ENCODE assay signal across 2 fruit fly cellular contexts in the genomic region with DNA sequence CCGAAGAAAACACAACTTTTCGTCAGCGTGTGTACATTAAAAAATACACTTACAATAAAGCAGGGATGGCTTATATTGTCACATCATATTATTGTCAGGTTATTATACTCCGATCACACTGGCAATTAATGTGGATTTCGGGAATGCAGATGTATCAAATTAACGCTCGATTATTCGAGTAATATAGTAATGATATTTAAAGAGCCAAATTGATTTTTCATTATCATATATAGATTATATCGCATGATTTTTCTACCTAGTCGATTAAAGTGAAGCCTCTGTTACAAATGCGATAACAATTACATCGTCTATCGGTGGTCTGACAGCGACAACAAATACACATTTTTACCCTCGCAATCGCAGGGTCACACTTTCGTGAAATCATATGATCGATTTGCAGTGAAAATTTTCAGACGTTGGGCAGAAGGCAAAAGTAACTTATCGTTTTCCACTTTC.
TF ChIP-seq lines count a peak whose summit lies in the region.

A gene (minus strand): TSS at position 62 of the 456 bp plus-strand sequence.
A gene (plus strand): TSS at position 366 of the 456 bp plus-strand sequence.

TF ChIP-seq in whole organism, adult, 20 proteins besides CTCF, POLR2A, EP300 and RAD21 (continued from another document):
- TF ChIP-seq CG1620 (GFP tag; optimal IDR thresholded peaks at IDR 0.05; lab: Kevin White, UChicago): peak; percentile 24
- TF ChIP-seq CG14711 (tag; optimal IDR thresholded peaks at IDR 0.05; lab: Kevin White, UChicago): peak; percentile 48
- peak; percentile 39 for TF ChIP-seq Clk (GFP tag; optimal IDR thresholded peaks at IDR 0.05; lab: Kevin White, UChicago)

TF ChIP-seq in whole organism, embryonic, 481 proteins besides CTCF, POLR2A, EP300 and RAD21 (continued from another document and continues in another):
- TF ChIP-seq gfzf (GFP tag; optimal IDR thresholded peaks at IDR 0.05; lab: Kevin White, UChicago): peak; percentile 68
- TF ChIP-seq dm (GFP tag; optimal IDR thresholded peaks at IDR 0.05; lab: Kevin White, UChicago): peak; percentile 16
- peak; percentile 63 for TF ChIP-seq Myb (GFP tag; optimal IDR thresholded peaks at IDR 0.05; lab: Kevin White, UChicago)
- peak; percentile 55; the same call in 1 of the 3 replicates for TF ChIP-seq CG6791 (GFP tag; IDR thresholded peaks at IDR 0.05; lab: Robert Waterston, UW; ENCODE audit: partially characterized antibody)
- no peak for TF ChIP-seq B-H1 (GFP tag; IDR thresholded peaks at IDR 0.05; lab: Robert Waterston, UW)
- TF ChIP-seq Dp (GFP tag; optimal IDR thresholded peaks at IDR 0.05; lab: Kevin White, UChicago): peak; percentile 32
- TF ChIP-seq pros (GFP tag; optimal IDR thresholded peaks at IDR 0.05; lab: Kevin White, UChicago): no peak
- peak; percentile 97 for TF ChIP-seq CG30020 (tag; optimal IDR thresholded peaks at IDR 0.05; lab: Kevin White, UChicago)
- TF ChIP-seq sug (tag; optimal IDR thresholded peaks at IDR 0.05; lab: Kevin White, UChicago): peak; percentile 63
- TF ChIP-seq sisA (GFP tag; IDR thresholded peaks at IDR 0.05; lab: Robert Waterston, UW): peak; percentile 31; the same call in 1 of the 2 replicates
- TF ChIP-seq CG11560 (tag; IDR thresholded peaks at IDR 0.05; lab: Robert Waterston, UW): peak; percentile 40; the same call in 2 of the 3 replicates
- peak; percentile 30; the same call in 1 of the 2 replicates for TF ChIP-seq nerfin-2 (GFP tag; IDR thresholded peaks at IDR 0.05; lab: Robert Waterston, UW; ENCODE audit: partially characterized antibody)
- peak in 1 of 2 experiments; percentile 33 for TF ChIP-seq tll (GFP tag; optimal IDR thresholded peaks at IDR 0.05; lab: Kevin White, UChicago)
- peak; percentile 16 to 21 for TF ChIP-seq dpn (GFP tag; optimal IDR thresholded peaks at IDR 0.05; lab: Kevin White, UChicago)
- TF ChIP-seq bigmax (GFP tag; optimal IDR thresholded peaks at IDR 0.05; lab: Kevin White, UChicago): no peak
- TF ChIP-seq gsb-n (tag; optimal IDR thresholded peaks at IDR 0.05; lab: Kevin White, UChicago): no peak
- peak in 1 of 2 experiments; percentile 90 for TF ChIP-seq Dfd (GFP tag; optimal IDR thresholded peaks at IDR 0.05; lab: Kevin White, UChicago)
- peak; percentile 54 for TF ChIP-seq CG8290 (GFP tag; optimal IDR thresholded peaks at IDR 0.05; lab: Kevin White, UChicago)
- TF ChIP-seq CG8290 (tag; optimal IDR thresholded peaks at IDR 0.05; lab: Kevin White, UChicago): peak in 1 of 2 experiments; percentile 28
- TF ChIP-seq danr (GFP tag; IDR thresholded peaks at IDR 0.05; lab: Robert Waterston, UW): no peak
- TF ChIP-seq Deaf1 (tag; optimal IDR thresholded peaks at IDR 0.05; lab: Kevin White, UChicago): peak; percentile 19
- peak; percentile 21 for TF ChIP-seq CG10979 (tag; optimal IDR thresholded peaks at IDR 0.05; lab: Kevin White, UChicago)
- TF ChIP-seq Ets97D (GFP tag; optimal IDR thresholded peaks at IDR 0.05; lab: Kevin White, UChicago): peak; percentile 77
- no peak for TF ChIP-seq Camta (GFP tag; optimal IDR thresholded peaks at IDR 0.05; lab: Kevin White, UChicago)
- TF ChIP-seq ind (GFP tag; optimal IDR thresholded peaks at IDR 0.05; lab: Kevin White, UChicago): peak; percentile 38
- peak; percentile 1 for TF ChIP-seq Fer1 (GFP tag; optimal IDR thresholded peaks at IDR 0.05; lab: Kevin White, UChicago)
- TF ChIP-seq Hsf (GFP tag; optimal IDR thresholded peaks at IDR 0.05; lab: Kevin White, UChicago): peak; percentile 38
- TF ChIP-seq B-H2 (GFP tag; optimal IDR thresholded peaks at IDR 0.05; lab: Kevin White, UChicago): no peak
- peak; percentile 51 for TF ChIP-seq CG2129 (GFP tag; IDR thresholded peaks at IDR 0.05; lab: Robert Waterston, UW; ENCODE audit: partially characterized antibody)
- TF ChIP-seq CG9727 (GFP tag; optimal IDR thresholded peaks at IDR 0.05; lab: Kevin White, UChicago): peak; percentile 60
- peak; percentile 39 for TF ChIP-seq tin (GFP tag; optimal IDR thresholded peaks at IDR 0.05; lab: Kevin White, UChicago)
- TF ChIP-seq PHDP (tag; optimal IDR thresholded peaks at IDR 0.05; lab: Kevin White, UChicago): no peak
- peak in 2 of 3 experiments; percentile 45 to 100 for TF ChIP-seq lola (GFP tag; optimal IDR thresholded peaks at IDR 0.05; lab: Kevin White, UChicago)
- peak; percentile 40; the same call in 1 of the 2 replicates for TF ChIP-seq CG32767 (GFP tag; IDR thresholded peaks at IDR 0.05; lab: Robert Waterston, UW)
- TF ChIP-seq nerfin-1 (tag; optimal IDR thresholded peaks at IDR 0.05; lab: Kevin White, UChicago): peak; percentile 15
- 0 out of 3 replicates have a peak, but pooled peaks have one; percentile 25 for TF ChIP-seq Aef1 (GFP tag; IDR thresholded peaks at IDR 0.05; lab: Robert Waterston, UW)
- peak; percentile 96 for TF ChIP-seq CG7928 (GFP tag; optimal IDR thresholded peaks at IDR 0.05; lab: Kevin White, UChicago)
- TF ChIP-seq CG10959 (GFP tag; IDR thresholded peaks at IDR 0.05; lab: Robert Waterston, UW): no peak
- TF ChIP-seq oc (tag; optimal IDR thresholded peaks at IDR 0.05; lab: Kevin White, UChicago): no peak
- peak; percentile 65 for TF ChIP-seq mam (GFP tag; optimal IDR thresholded peaks at IDR 0.05; lab: Kevin White, UChicago)
- peak; percentile 76 for TF ChIP-seq phol (tag; optimal IDR thresholded peaks at IDR 0.05; lab: Kevin White, UChicago)
- peak; percentile 73 for TF ChIP-seq CG16813 (GFP tag; IDR thresholded peaks at IDR 0.05; lab: Robert Waterston, UW; ENCODE audit: partially characterized antibody)
- peak; percentile 74 for TF ChIP-seq CG2712 (tag; optimal IDR thresholded peaks at IDR 0.05; lab: Kevin White, UChicago)
- TF ChIP-seq mirr (GFP tag; optimal IDR thresholded peaks at IDR 0.05; lab: Kevin White, UChicago): peak; percentile 31
- TF ChIP-seq Xbp1 (GFP tag; optimal IDR thresholded peaks at IDR 0.05; lab: Kevin White, UChicago): peak; percentile 38
- TF ChIP-seq CG11093 (GFP tag; IDR thresholded peaks at IDR 0.05; lab: Robert Waterston, UW): no peak
- peak; percentile 78 for TF ChIP-seq CG17186 (GFP tag; optimal IDR thresholded peaks at IDR 0.05; lab: Kevin White, UChicago)
- TF ChIP-seq CG13296 (GFP tag; optimal IDR thresholded peaks at IDR 0.05; lab: Kevin White, UChicago): peak; percentile 7
- peak; percentile 44 for TF ChIP-seq CG10543 (GFP tag; optimal IDR thresholded peaks at IDR 0.05; lab: Kevin White, UChicago)
- TF ChIP-seq sna (GFP tag; IDR thresholded peaks at IDR 0.05; lab: Robert Waterston, UW; ENCODE audit: partially characterized antibody): peak; percentile 37; the same call in 1 of the 2 replicates
- TF ChIP-seq HLH54F (GFP tag; optimal IDR thresholded peaks at IDR 0.05; lab: Kevin White, UChicago): peak; percentile 50
- TF ChIP-seq CG3281 (GFP tag; optimal IDR thresholded peaks at IDR 0.05; lab: Kevin White, UChicago): peak; percentile 22
- TF ChIP-seq CG18764 (GFP tag; optimal IDR thresholded peaks at IDR 0.05; lab: Kevin White, UChicago): peak; percentile 29
- peak; percentile 74 for TF ChIP-seq Sry-δ (GFP tag; optimal IDR thresholded peaks at IDR 0.05; lab: Kevin White, UChicago)
- peak; percentile 61 for TF ChIP-seq MBD-R2 (GFP tag; IDR thresholded peaks at IDR 0.05; lab: Robert Waterston, UW)
- peak; percentile 69 for TF ChIP-seq HLH4C (GFP tag; IDR thresholded peaks at IDR 0.05; lab: Robert Waterston, UW; ENCODE audit: partially characterized antibody)
- TF ChIP-seq Nf-YC (tag; optimal IDR thresholded peaks at IDR 0.05; lab: Kevin White, UChicago): peak; percentile 57
- TF ChIP-seq Doc3 (GFP tag; IDR thresholded peaks at IDR 0.05; lab: Robert Waterston, UW; ENCODE audit: partially characterized antibody): peak; percentile 46; the same call in 2 of the 3 replicates
- no peak for TF ChIP-seq cwo (GFP tag; optimal IDR thresholded peaks at IDR 0.05; lab: Kevin White, UChicago)
- no peak for TF ChIP-seq pan (optimal IDR thresholded peaks at IDR 0.05; lab: Kevin White, UChicago)
- no peak for TF ChIP-seq pan (GFP tag; optimal IDR thresholded peaks at IDR 0.05 in 1 of 2, IDR thresholded peaks at IDR 0.05 in 1 of 2)
- peak; percentile 3 for TF ChIP-seq az2 (GFP tag; optimal IDR thresholded peaks at IDR 0.05; lab: Kevin White, UChicago)
- TF ChIP-seq dimm (GFP tag; IDR thresholded peaks at IDR 0.05; lab: Robert Waterston, UW): no peak
- TF ChIP-seq Scr (GFP tag; IDR thresholded peaks at IDR 0.05; lab: Robert Waterston, UW; ENCODE audit: partially characterized antibody): peak; percentile 65
- TF ChIP-seq Dad (GFP tag; optimal IDR thresholded peaks at IDR 0.05; lab: Kevin White, UChicago): no peak
- peak; percentile 76 for TF ChIP-seq zen (tag; optimal IDR thresholded peaks at IDR 0.05; lab: Kevin White, UChicago)
- TF ChIP-seq dmrt11E (tag; optimal IDR thresholded peaks at IDR 0.05; lab: Kevin White, UChicago): peak; percentile 46
- no peak for TF ChIP-seq Lpt (GFP tag; optimal IDR thresholded peaks at IDR 0.05; lab: Kevin White, UChicago)
- peak; percentile 63 for TF ChIP-seq CG13424 (tag; optimal IDR thresholded peaks at IDR 0.05; lab: Kevin White, UChicago)
- TF ChIP-seq ranshi (GFP tag; IDR thresholded peaks at IDR 0.05; lab: Robert Waterston, UW): no peak
- peak; percentile 73 for TF ChIP-seq CG15514 (GFP tag; optimal IDR thresholded peaks at IDR 0.05; lab: Kevin White, UChicago)
- TF ChIP-seq stwl (tag; optimal IDR thresholded peaks at IDR 0.05; lab: Kevin White, UChicago): peak; percentile 75
- TF ChIP-seq ATbp (GFP tag; optimal IDR thresholded peaks at IDR 0.05; lab: Kevin White, UChicago): no peak
- TF ChIP-seq caup (GFP tag; optimal IDR thresholded peaks at IDR 0.05; lab: Kevin White, UChicago; ENCODE audit: severe bottlenecking): peak; percentile 31
- TF ChIP-seq Hand (GFP tag; optimal IDR thresholded peaks at IDR 0.05; lab: Kevin White, UChicago): no peak
- peak; percentile 12 for TF ChIP-seq CG2875 (GFP tag; optimal IDR thresholded peaks at IDR 0.05; lab: Kevin White, UChicago)
- peak; percentile 34; the same call in 1 of the 2 replicates for TF ChIP-seq CG6689 (GFP tag; IDR thresholded peaks at IDR 0.05; lab: Robert Waterston, UW)
- peak in 1 of 2 experiments; percentile 87 for TF ChIP-seq crp (GFP tag; optimal IDR thresholded peaks at IDR 0.05; lab: Kevin White, UChicago)
- peak; percentile 31 for TF ChIP-seq Mes4 (GFP tag; optimal IDR thresholded peaks at IDR 0.05; lab: Kevin White, UChicago)
- TF ChIP-seq H2.0 (GFP tag; IDR thresholded peaks at IDR 0.05; lab: Robert Waterston, UW): no peak
- TF ChIP-seq vnd (GFP tag; IDR thresholded peaks at IDR 0.05; lab: Robert Waterston, UW; ENCODE audit: partially characterized antibody): 0 out of 3 replicates have a peak, but pooled peaks have one; percentile 45
- TF ChIP-seq zf30C (GFP tag; optimal IDR thresholded peaks at IDR 0.05; lab: Kevin White, UChicago): peak; percentile 54
- peak; percentile 12 for TF ChIP-seq ftz-f1 (GFP tag; optimal IDR thresholded peaks at IDR 0.05; lab: Kevin White, UChicago)
- TF ChIP-seq pfk (GFP tag; optimal IDR thresholded peaks at IDR 0.05; lab: Kevin White, UChicago): peak; percentile 39
- peak; percentile 18 for TF ChIP-seq Sry-β (GFP tag; optimal IDR thresholded peaks at IDR 0.05; lab: Kevin White, UChicago)
- TF ChIP-seq Side (GFP tag; optimal IDR thresholded peaks at IDR 0.05; lab: Kevin White, UChicago): no peak
- TF ChIP-seq CG11456 (GFP tag; IDR thresholded peaks at IDR 0.05; lab: Robert Waterston, UW): no peak
- peak; percentile 87 for TF ChIP-seq HmgZ (tag; optimal IDR thresholded peaks at IDR 0.05; lab: Kevin White, UChicago)
- TF ChIP-seq trem (tag; optimal IDR thresholded peaks at IDR 0.05; lab: Kevin White, UChicago): peak; percentile 91
- TF ChIP-seq sob (GFP tag; IDR thresholded peaks at IDR 0.05; lab: Robert Waterston, UW): 0 out of 2 replicates have a peak, but pooled peaks have one; percentile 43
- TF ChIP-seq CG12744 (GFP tag; optimal IDR thresholded peaks at IDR 0.05; lab: Kevin White, UChicago): peak; percentile 19
- TF ChIP-seq CG9817 (tag; optimal IDR thresholded peaks at IDR 0.05; lab: Kevin White, UChicago): no peak
- peak; percentile 20 for TF ChIP-seq shn (GFP tag; optimal IDR thresholded peaks at IDR 0.05; lab: Kevin White, UChicago)
- TF ChIP-seq CG30403 (GFP tag; optimal IDR thresholded peaks at IDR 0.05; lab: Kevin White, UChicago): peak; percentile 23
- TF ChIP-seq pum (GFP tag; optimal IDR thresholded peaks at IDR 0.05; lab: Kevin White, UChicago): peak; percentile 34
- TF ChIP-seq tio (GFP tag; optimal IDR thresholded peaks at IDR 0.05; lab: Kevin White, UChicago): no peak
- peak; percentile 20 for TF ChIP-seq fd3F (GFP tag; optimal IDR thresholded peaks at IDR 0.05; lab: Kevin White, UChicago)
- peak; percentile 56 for TF ChIP-seq Lhr (GFP tag; optimal IDR thresholded peaks at IDR 0.05; lab: Kevin White, UChicago)
- peak; percentile 35 for TF ChIP-seq Bdp1 (GFP tag; optimal IDR thresholded peaks at IDR 0.05; lab: Kevin White, UChicago)
- TF ChIP-seq CG34224 (GFP tag; IDR thresholded peaks at IDR 0.05; lab: Robert Waterston, UW; ENCODE audit: partially characterized antibody): peak; percentile 47; the same call in 2 of the 3 replicates
- TF ChIP-seq CG18619 (GFP tag; optimal IDR thresholded peaks at IDR 0.05; lab: Kevin White, UChicago): peak; percentile 20
- TF ChIP-seq CG9797 (GFP tag; optimal IDR thresholded peaks at IDR 0.05; lab: Kevin White, UChicago): peak; percentile 86
- TF ChIP-seq CG14860 (GFP tag; IDR thresholded peaks at IDR 0.05; lab: Robert Waterston, UW; ENCODE audit: partially characterized antibody): peak; percentile 36; the same call in 1 of the 3 replicates
- peak; percentile 3 for TF ChIP-seq CHES-1-like (GFP tag; optimal IDR thresholded peaks at IDR 0.05; lab: Kevin White, UChicago)
- TF ChIP-seq da (GFP tag; optimal IDR thresholded peaks at IDR 0.05; lab: Kevin White, UChicago): peak; percentile 8
- TF ChIP-seq Max (GFP tag; optimal IDR thresholded peaks at IDR 0.05; lab: Kevin White, UChicago): peak; percentile 41
- TF ChIP-seq pzg (GFP tag; optimal IDR thresholded peaks at IDR 0.05; lab: Kevin White, UChicago): peak; percentile 90
- TF ChIP-seq CG9876 (GFP tag; optimal IDR thresholded peaks at IDR 0.05; lab: Kevin White, UChicago): no peak
- peak; percentile 74 for TF ChIP-seq CG1024 (GFP tag; IDR thresholded peaks at IDR 0.05; lab: Robert Waterston, UW)
- TF ChIP-seq dysf (GFP tag; IDR thresholded peaks at IDR 0.05; lab: Robert Waterston, UW): 0 out of 3 replicates have a peak, but pooled peaks have one; percentile 35
- peak; percentile 56 for TF ChIP-seq cg (GFP tag; optimal IDR thresholded peaks at IDR 0.05; lab: Kevin White, UChicago)
- no peak for TF ChIP-seq run (tag; optimal IDR thresholded peaks at IDR 0.05; lab: Kevin White, UChicago)
- peak; percentile 2 for TF ChIP-seq Meics (GFP tag; optimal IDR thresholded peaks at IDR 0.05; lab: Kevin White, UChicago)
- peak; percentile 33 for TF ChIP-seq CG13624 (GFP tag; optimal IDR thresholded peaks at IDR 0.05; lab: Kevin White, UChicago)
- 0 out of 3 replicates have a peak, but pooled peaks have one; percentile 19 for TF ChIP-seq Dbx (GFP tag; IDR thresholded peaks at IDR 0.05; lab: Robert Waterston, UW)
- TF ChIP-seq CG12155 (GFP tag; optimal IDR thresholded peaks at IDR 0.05; lab: Kevin White, UChicago): peak; percentile 42
